Worm (Caenorhabditis elegans) whole organism, late embryonic: ENCODE data around the gene endu-2.

Experiments
- C38D4.7 ChIP-seq: fragments of 200-800 bp; sonication (Bioruptor generic); optimal IDR thresholded peaks from 2 replicates; lab custom pipeline; 2018; ENCODE audit warnings: mild to moderate bottlenecking, missing genetic modification characterization, moderate library complexity, missing compliant biosample characterization
- F13H6.1 ChIP-seq: sonication (generic microtip); optimal IDR thresholded peaks from 2 replicates; lab custom pipeline; 2016; ENCODE audit warnings: missing genetic modification characterization, missing compliant biosample characterization
- K09A11.1 ChIP-seq: sonication (generic microtip); optimal IDR thresholded peaks from 2 replicates; lab custom pipeline; 2017; ENCODE audit warnings: antibody characterized with exemption, mild to moderate bottlenecking, missing genetic modification characterization, missing compliant biosample characterization; ENCODE audit not compliant: insufficient read depth
- ahr-1 ChIP-seq: sonication (generic microtip); optimal IDR thresholded peaks from 2 replicates; lab custom pipeline; 2016; ENCODE audit warnings: missing genetic modification characterization, missing compliant biosample characterization
- ama-1 ChIP-seq: fragments of 150-350 bp; optimal IDR thresholded peaks from 2 replicates; lab custom pipeline; 2014
- ceh-14 ChIP-seq: sonication (generic microtip); optimal IDR thresholded peaks from 2 replicates; lab custom pipeline; 2016; ENCODE audit warnings: missing genotype, missing genetic modification characterization, missing compliant biosample characterization
- ceh-18 ChIP-seq: sonication (generic microtip); optimal IDR thresholded peaks from 2 replicates; lab custom pipeline; 2016; ENCODE audit warnings: missing genetic modification characterization, missing compliant biosample characterization
- ceh-2 ChIP-seq: sonication (generic microtip); optimal IDR thresholded peaks from 2 replicates; lab custom pipeline; 2016; ENCODE audit warnings: missing genotype, missing genetic modification characterization, missing compliant biosample characterization
- ceh-24 ChIP-seq: sonication (generic microtip); optimal IDR thresholded peaks from 2 replicates; lab custom pipeline; 2016; ENCODE audit warnings: mild to moderate bottlenecking, missing genetic modification characterization, missing compliant biosample characterization
- ceh-31 ChIP-seq: sonication (generic microtip); optimal IDR thresholded peaks from 2 replicates; lab custom pipeline; 2016; ENCODE audit warnings: missing genetic modification characterization, missing compliant biosample characterization
- ceh-45 ChIP-seq: fragments of 200-800 bp; sonication (Bioruptor generic); IDR thresholded peaks from 2 replicates; pipeline ENCODE4 v1.3.6; 2022; ENCODE audit warnings: missing genetic modification reagents, missing genetic modification characterization, missing compliant biosample characterization
- ceh-48 ChIP-seq: sonication (generic microtip); optimal IDR thresholded peaks from 2 replicates; lab custom pipeline; 2016; ENCODE audit warnings: missing genetic modification characterization, inconsistent platforms, missing compliant biosample characterization
- che-1 ChIP-seq: sonication (generic microtip); optimal IDR thresholded peaks from 2 replicates; lab custom pipeline; 2016; ENCODE audit warnings: mild to moderate bottlenecking, missing genetic modification characterization, missing compliant biosample characterization
- dve-1 ChIP-seq: sonication (generic microtip); optimal IDR thresholded peaks from 2 replicates; lab custom pipeline; 2017; ENCODE audit warnings: antibody characterized with exemption, mild to moderate bottlenecking, missing genetic modification characterization, missing compliant biosample characterization
- elt-2 ChIP-seq: sonication (generic microtip); optimal IDR thresholded peaks from 2 replicates; lab custom pipeline; 2016; ENCODE audit warnings: missing genetic modification reagents, missing genetic modification characterization, missing compliant biosample characterization
- eyg-1 ChIP-seq: sonication (generic microtip); optimal IDR thresholded peaks from 2 replicates; lab custom pipeline; 2016; ENCODE audit warnings: missing genotype, missing genetic modification characterization, missing compliant biosample characterization
- fax-1 ChIP-seq: sonication (generic microtip); optimal IDR thresholded peaks from 2 replicates; lab custom pipeline; 2016; ENCODE audit warnings: missing genotype, missing genetic modification characterization, missing compliant biosample characterization
- fkh-6 ChIP-seq: sonication (generic microtip); optimal IDR thresholded peaks from 2 replicates; lab custom pipeline; 2016; ENCODE audit warnings: missing genetic modification characterization, missing compliant biosample characterization
- hlh-30 ChIP-seq: sonication (generic microtip); optimal IDR thresholded peaks from 2 replicates; lab custom pipeline; 2017; ENCODE audit warnings: antibody characterized with exemption, missing genetic modification characterization, missing compliant biosample characterization; ENCODE audit not compliant: insufficient read depth
- hlh-6 ChIP-seq: sonication (generic microtip); optimal IDR thresholded peaks from 2 replicates; lab custom pipeline; 2016; ENCODE audit warnings: missing genotype, missing genetic modification characterization, missing compliant biosample characterization
- lin-11 ChIP-seq: fragments of 200-800 bp; sonication (Bioruptor generic); optimal IDR thresholded peaks from 2 replicates; lab custom pipeline; 2018; ENCODE audit warnings: mild to moderate bottlenecking, missing genetic modification characterization, missing compliant biosample characterization
- nfya-1 ChIP-seq: sonication (generic microtip); optimal IDR thresholded peaks from 2 replicates; lab custom pipeline; 2017; ENCODE audit warnings: missing genetic modification characterization, mild to moderate bottlenecking, missing compliant biosample characterization, antibody characterized with exemption, moderate library complexity
- nhr-11 ChIP-seq: fragments of 150-350 bp; optimal IDR thresholded peaks from 2 replicates; lab custom pipeline; 2014; ENCODE audit warnings: missing biosample characterization, missing genetic modification characterization
- odd-2 ChIP-seq: sonication (generic microtip); optimal IDR thresholded peaks from 2 replicates; lab custom pipeline; 2017; ENCODE audit warnings: antibody characterized with exemption, mild to moderate bottlenecking, missing genetic modification characterization, missing compliant biosample characterization
- pag-3 ChIP-seq: sonication (generic microtip); optimal IDR thresholded peaks from 2 replicates; lab custom pipeline; 2016; ENCODE audit warnings: missing compliant biosample characterization, missing genetic modification characterization, borderline replicate concordance
- pax-1 ChIP-seq: fragments of 150-350 bp; optimal IDR thresholded peaks from 2 replicates; lab custom pipeline; 2014; ENCODE audit warnings: missing biosample characterization, missing genetic modification characterization
- pqm-1 ChIP-seq: sonication (generic microtip); optimal IDR thresholded peaks from 2 replicates; lab custom pipeline; 2016; ENCODE audit warnings: missing genetic modification characterization, missing compliant biosample characterization
- ref-2 ChIP-seq: sonication (generic microtip); optimal IDR thresholded peaks from 2 replicates; lab custom pipeline; 2016; ENCODE audit warnings: missing genetic modification characterization, missing compliant biosample characterization
- rnt-1 ChIP-seq: sonication (generic microtip); optimal IDR thresholded peaks from 2 replicates; lab custom pipeline; 2016; ENCODE audit warnings: missing genetic modification characterization, missing compliant biosample characterization
- tbx-7 ChIP-seq: sonication (generic microtip); optimal IDR thresholded peaks from 2 replicates; lab custom pipeline; 2016; ENCODE audit warnings: missing genotype, missing genetic modification characterization, missing compliant biosample characterization
- unc-42 ChIP-seq: sonication (generic microtip); optimal IDR thresholded peaks from 2 replicates; lab custom pipeline; 2016; ENCODE audit warnings: missing genotype, missing genetic modification characterization, missing compliant biosample characterization
- unc-55 ChIP-seq: sonication (generic microtip); optimal IDR thresholded peaks from 2 replicates; lab custom pipeline; 2017; ENCODE audit warnings: missing biosample characterization, missing genetic modification reagents, missing genetic modification characterization
- ztf-16 ChIP-seq: sonication (generic microtip); optimal IDR thresholded peaks from 2 replicates; lab custom pipeline; 2017; ENCODE audit warnings: missing genetic modification characterization, missing compliant biosample characterization

endu-2 gene

ce11 chrX:8238639-8239055, 3.5 kb upstream of the endu-2 start:
- TF ChIP-seq ahr-1 (tag; lab: Kevin White, UChicago) (no peak), eyg-1 (tag; lab: Kevin White, UChicago) (no peak), dve-1 (peak; percentile 10), fkh-6 (tag; lab: Kevin White, UChicago) (no peak), che-1 (tag; lab: Kevin White, UChicago) (no peak), ceh-45 (GFP tag; lab: Robert Waterston, UW) (no peak), pax-1 (tag; lab: Kevin White, UChicago) (no peak), K09A11.1 (tag; lab: Kevin White, UChicago) (no peak)
- TF ChIP-seq, all 69 proteins: peak for 1

ce11 chrX:8243116-8243515, 1.0 kb downstream of the endu-2 start:
- no peak for TF ChIP-seq odd-2
- TF ChIP-seq elt-2 (tag; lab: Kevin White, UChicago): peak; percentile 58

ce11 chrX:8246126-8246525, 4.0 kb downstream of the endu-2 start, which contains the start of gene kqt-2:
Gene kqt-2 (minus strand): TSS chrX:8246369.
- no peak for TF ChIP-seq nfya-1 (tag; lab: Kevin White, UChicago)
- TF ChIP-seq elt-2 (tag; lab: Kevin White, UChicago): peak; percentile 46

ce11 chrX:8247088-8247487, 5.0 kb downstream of the endu-2 start:
- TF ChIP-seq pqm-1: no peak
- no peak for TF ChIP-seq nfya-1 (tag; lab: Kevin White, UChicago)
- TF ChIP-seq hlh-30 (tag; lab: Kevin White, UChicago): no peak
- TF ChIP-seq lin-11 (tag; lab: Kevin White, UChicago): no peak
- TF ChIP-seq dve-1: no peak
- no peak for TF ChIP-seq rnt-1 (tag; lab: Kevin White, UChicago)
- TF ChIP-seq nhr-11 (tag; lab: Kevin White, UChicago): no peak
- TF ChIP-seq ceh-18 (tag; lab: Kevin White, UChicago): no peak
- no peak for TF ChIP-seq ceh-48 (tag; lab: Kevin White, UChicago)
- TF ChIP-seq ceh-2 (tag; lab: Kevin White, UChicago): no peak
- TF ChIP-seq tbx-7 (tag; lab: Kevin White, UChicago): no peak
- TF ChIP-seq ztf-16 (tag; lab: Kevin White, UChicago): no peak
- TF ChIP-seq K09A11.1 (tag; lab: Kevin White, UChicago): no peak
- no peak for TF ChIP-seq pag-3
- TF ChIP-seq C38D4.7 (GFP tag; lab: Kevin White, UChicago): no peak

- TF ChIP-seq ama-1 (lab: Kevin White, UChicago) (no peak), ref-2 (tag; lab: Kevin White, UChicago) (peak; percentile 65), pax-1 (tag; lab: Kevin White, UChicago) (no peak), unc-42 (tag; lab: Kevin White, UChicago) (peak; percentile 89), ceh-18 (tag; lab: Kevin White, UChicago) (peak; percentile 9), ceh-14 (peak; percentile 16), F13H6.1 (peak; percentile 25), unc-55 (GFP tag; lab: Kevin White, UChicago) (peak; percentile 30), hlh-6 (tag; lab: Kevin White, UChicago) (no peak), ceh-24 (tag; lab: Kevin White, UChicago) (no peak), fax-1 (tag; lab: Kevin White, UChicago) (peak; percentile 3), ceh-31 (tag; lab: Kevin White, UChicago) (peak; percentile 77), nfya-1 (tag; lab: Kevin White, UChicago) (peak; percentile 34)
Observed at ce11 chrX:8252293-8252692, 10.2 kb downstream of the endu-2 start, which contains the start of gene M60.6. Gene M60.6 (minus strand): TSS chrX:8252458.
